Fruit fly (Drosophila melanogaster) whole organism, embryonic: ENCODE measurements around the gene MED28.

ENCODE experiments used
- Atf-2 ChIP-seq: fragments of 200-800 bp; sonication (Bioruptor generic); optimal IDR thresholded peaks from 2 replicates; lab custom pipeline; 2016; ENCODE audit warnings: missing biosample characterization, missing genetic modification characterization
- B-H1 ChIP-seq: fragments of 200-800 bp; sonication (Bioruptor generic); IDR thresholded peaks from 3 replicates; pipeline ENCODE4 v1.3.6; 2022; ENCODE audit warnings: missing biosample characterization, missing genetic modification characterization
- BEAF-32 ChIP-seq: fragments of 200-800 bp; sonication (Bioruptor generic); optimal IDR thresholded peaks from 3 replicates; lab custom pipeline; 2017; ENCODE audit warnings: missing biosample characterization, missing genetic modification characterization, mild to moderate bottlenecking, moderate library complexity, missing genetic modification reagents
- BtbVII ChIP-seq: fragments of 200-800 bp; sonication (Bioruptor generic); optimal IDR thresholded peaks from 3 replicates; lab custom pipeline; 2017; ENCODE audit warnings: missing biosample characterization, mild to moderate bottlenecking, missing genetic modification characterization
- CG12071 ChIP-seq: fragments of 200-800 bp; sonication (Bioruptor generic); optimal IDR thresholded peaks from 3 replicates; lab custom pipeline; 2018; ENCODE audit warnings: missing biosample characterization, mild to moderate bottlenecking, missing genetic modification characterization
- CG12769 ChIP-seq: fragments of 200-800 bp; sonication (Bioruptor generic); optimal IDR thresholded peaks from 2 replicates; lab custom pipeline; 2019; ENCODE audit warnings: missing biosample characterization, mild to moderate bottlenecking, missing genetic modification characterization, moderate library complexity
- CG13287 ChIP-seq: fragments of 200-800 bp; sonication (Bioruptor generic); IDR thresholded peaks from 2 replicates; pipeline ENCODE4 v1.3.6; 2022; ENCODE audit warnings: missing biosample characterization, missing genetic modification characterization; ENCODE audit not compliant: partially characterized antibody
- CG13424 ChIP-seq: fragments of 200-800 bp; sonication (Bioruptor generic); optimal IDR thresholded peaks from 2 replicates; lab custom pipeline; 2019; ENCODE audit warnings: missing biosample characterization, mild to moderate bottlenecking, missing genetic modification characterization, moderate library complexity
- CG1647 ChIP-seq: fragments of 200-800 bp; sonication (Bioruptor generic); optimal IDR thresholded peaks from 3 replicates; lab custom pipeline; 2016; ENCODE audit warnings: missing biosample characterization, missing genetic modification characterization
- CG17328 ChIP-seq: fragments of 200-800 bp; sonication (Bioruptor generic); IDR thresholded peaks from 2 replicates; pipeline ENCODE4 v1.3.6; 2022; ENCODE audit warnings: missing biosample characterization, missing genetic modification characterization
- CG17385 ChIP-seq: fragments of 200-800 bp; sonication (Bioruptor generic); optimal IDR thresholded peaks from 3 replicates; lab custom pipeline; 2018; ENCODE audit warnings: missing biosample characterization, mild to moderate bottlenecking, missing genetic modification characterization
- CG2129 ChIP-seq: fragments of 200-800 bp; sonication (Bioruptor generic); IDR thresholded peaks from 2 replicates; pipeline ENCODE4 v1.3.6; 2022; ENCODE audit warnings: missing biosample characterization, missing genetic modification characterization; ENCODE audit not compliant: partially characterized antibody
- CG3065 ChIP-seq: fragments of 200-800 bp; sonication (Bioruptor generic); optimal IDR thresholded peaks from 2 replicates; lab custom pipeline; 2016; ENCODE audit warnings: missing biosample characterization, missing genetic modification characterization
- CG5245 ChIP-seq: fragments of 200-800 bp; sonication (Bioruptor generic); optimal IDR thresholded peaks from 3 replicates; lab custom pipeline; 2016; ENCODE audit warnings: missing biosample characterization, missing genetic modification characterization
- CG6854 ChIP-seq: fragments of 200-800 bp; sonication (Bioruptor generic); optimal IDR thresholded peaks from 3 replicates; lab custom pipeline; 2017; ENCODE audit warnings: missing biosample characterization, mild to moderate bottlenecking, missing genetic modification characterization
- CG8290 ChIP-seq, 3 experiments: fragments of 200-800 bp; sonication (Bioruptor generic); optimal IDR thresholded peaks; 2 replicates each; lab custom pipeline; 2016 to 2019; ENCODE audit warnings: missing biosample characterization in 3 of 3, missing genetic modification characterization in 3 of 3, mild to moderate bottlenecking in 2 of 3, moderate library complexity in 1 of 3
- CG9215 ChIP-seq: fragments of 200-800 bp; sonication (Bioruptor generic); IDR thresholded peaks from 2 replicates; pipeline ENCODE4 v1.3.6; 2022; ENCODE audit warnings: missing biosample characterization, missing genetic modification characterization
- CG9609 ChIP-seq: fragments of 200-800 bp; sonication (Bioruptor generic); optimal IDR thresholded peaks from 3 replicates; lab custom pipeline; 2016; ENCODE audit warnings: missing biosample characterization, missing genetic modification characterization
- CkIIα-i1 ChIP-seq: fragments of 200-800 bp; sonication (Bioruptor generic); IDR thresholded peaks from 2 replicates; pipeline ENCODE4 v1.3.6; 2022; ENCODE audit warnings: missing biosample characterization, missing genetic modification characterization
- D ChIP-seq, 2 experiments: fragments of 200-800 bp in 1 of 2; fragments of >200 bp in 1 of 2; sonication (Bioruptor generic) in 1 of 2; optimal IDR thresholded peaks; 2 replicates in 1 of 2; 3 replicates in 1 of 2; lab custom pipeline; 2017; ENCODE audit warnings: mild to moderate bottlenecking in 1 of 2, missing biosample characterization in 1 of 2, missing genetic modification characterization in 1 of 2, missing genetic modification reagents in 1 of 2
- D19A ChIP-seq: fragments of 200-800 bp; optimal IDR thresholded peaks from 3 replicates; lab custom pipeline; 2019; ENCODE audit warnings: missing biosample characterization, mild to moderate bottlenecking, missing genetic modification characterization, moderate library complexity
- Dbx ChIP-seq: fragments of 200-800 bp; sonication (Bioruptor generic); IDR thresholded peaks from 3 replicates; pipeline ENCODE4 v1.3.6; 2022; ENCODE audit warnings: missing biosample characterization, missing genetic modification characterization
- Dek ChIP-seq: fragments of 200-800 bp; sonication (Bioruptor generic); optimal IDR thresholded peaks from 3 replicates; lab custom pipeline; 2019; ENCODE audit warnings: missing biosample characterization, mild to moderate bottlenecking, missing genetic modification characterization, moderate library complexity
- Dref ChIP-seq: fragments of 200-800 bp; sonication (Bioruptor generic); IDR thresholded peaks from 2 replicates; pipeline ENCODE4 v1.3.6; 2022; ENCODE audit warnings: missing biosample characterization, missing genetic modification characterization
- Fer3 ChIP-seq: fragments of 200-800 bp; sonication (Bioruptor generic); optimal IDR thresholded peaks from 2 replicates; lab custom pipeline; 2018; ENCODE audit warnings: missing biosample characterization, mild to moderate bottlenecking, missing genetic modification characterization, moderate library complexity
- Hr78 ChIP-seq, 2 experiments: fragments of 200-800 bp in 1 of 2; fragments of >200 bp in 1 of 2; sonication (Bioruptor generic) in 1 of 2; optimal IDR thresholded peaks; 2 replicates each; lab custom pipeline; 2017 to 2019; ENCODE audit warnings: missing biosample characterization in 2 of 2, missing genetic modification characterization in 2 of 2, mild to moderate bottlenecking in 1 of 2, moderate library complexity in 1 of 2
- Lhr ChIP-seq: fragments of 200-800 bp; sonication (Bioruptor generic); optimal IDR thresholded peaks from 3 replicates; lab custom pipeline; 2017; ENCODE audit warnings: mild to moderate bottlenecking, missing biosample characterization, missing genetic modification reagents, missing genetic modification characterization
- Meics ChIP-seq: fragments of 200-800 bp; sonication (Bioruptor generic); optimal IDR thresholded peaks from 2 replicates; lab custom pipeline; 2017; ENCODE audit warnings: missing biosample characterization, mild to moderate bottlenecking, missing genetic modification characterization
- Nf-YC ChIP-seq: fragments of 200-800 bp; optimal IDR thresholded peaks from 3 replicates; lab custom pipeline; 2019; ENCODE audit warnings: missing biosample characterization, mild to moderate bottlenecking, missing genetic modification characterization, moderate library complexity
- Ptx1 ChIP-seq: fragments of 200-800 bp; sonication (Bioruptor generic); IDR thresholded peaks from 2 replicates; pipeline ENCODE4 v1.3.6; 2022; ENCODE audit warnings: missing biosample characterization, missing genetic modification characterization
- Scr ChIP-seq: fragments of 200-800 bp; sonication (Bioruptor generic); IDR thresholded peaks from 2 replicates; pipeline ENCODE4 v1.3.6; 2022; ENCODE audit warnings: missing biosample characterization, missing genetic modification characterization; ENCODE audit not compliant: partially characterized antibody
- Sox102F ChIP-seq: fragments of 200-800 bp; sonication (Bioruptor generic); optimal IDR thresholded peaks from 2 replicates; lab custom pipeline; 2018; ENCODE audit warnings: missing biosample characterization, mild to moderate bottlenecking, missing genetic modification characterization, moderate library complexity
- Usf ChIP-seq: fragments of 200-800 bp; sonication (Bioruptor generic); optimal IDR thresholded peaks from 2 replicates; lab custom pipeline; 2017; ENCODE audit warnings: missing genotype, missing biosample characterization, missing genetic modification characterization
- bab2 ChIP-seq: fragments of 200-800 bp; sonication (Bioruptor generic); optimal IDR thresholded peaks from 2 replicates; lab custom pipeline; 2016; ENCODE audit warnings: missing biosample characterization, missing genetic modification characterization
- cad ChIP-seq: fragments of >200 bp; optimal IDR thresholded peaks from 2 replicates; lab custom pipeline; 2017; ENCODE audit warnings: missing biosample characterization, missing genetic modification characterization
- dysf ChIP-seq: fragments of 200-800 bp; sonication (Bioruptor generic); IDR thresholded peaks from 3 replicates; pipeline ENCODE4 v1.3.6; 2022; ENCODE audit warnings: missing biosample characterization, missing genetic modification characterization
- eve ChIP-seq, 2 experiments: fragments of >200 bp; optimal IDR thresholded peaks; 2 replicates each; lab custom pipeline; 2017; ENCODE audit warnings: missing biosample characterization in 2 of 2, missing genetic modification characterization in 2 of 2
- exex ChIP-seq: fragments of 200-800 bp; sonication (Bioruptor generic); optimal IDR thresholded peaks from 4 replicates; lab custom pipeline; 2018; ENCODE audit warnings: missing biosample characterization, mild to moderate bottlenecking, missing genetic modification characterization, moderate library complexity
- h ChIP-seq: fragments of >200 bp; optimal IDR thresholded peaks from 2 replicates; lab custom pipeline; 2017
- kay ChIP-seq: fragments of 200-800 bp; sonication (Bioruptor generic); optimal IDR thresholded peaks from 2 replicates; lab custom pipeline; 2016; ENCODE audit warnings: missing biosample characterization, missing genetic modification characterization
- lola ChIP-seq, 3 experiments: fragments of >200 bp in 2 of 3; fragments of 200-800 bp in 1 of 3; sonication (Bioruptor generic) in 1 of 3; optimal IDR thresholded peaks; 2 replicates each; lab custom pipeline; 2017 to 2019; ENCODE audit warnings: missing biosample characterization in 3 of 3, missing genetic modification characterization in 3 of 3, mild to moderate bottlenecking in 1 of 3, moderate library complexity in 1 of 3
- peb ChIP-seq: fragments of 200-800 bp; sonication (Bioruptor generic); IDR thresholded peaks from 2 replicates; pipeline ENCODE4 v1.3.6; 2022; ENCODE audit warnings: missing biosample characterization, missing genetic modification characterization
- repo ChIP-seq: fragments of 200-800 bp; sonication (Bioruptor generic); optimal IDR thresholded peaks from 2 replicates; lab custom pipeline; 2016; ENCODE audit warnings: missing biosample characterization, missing genetic modification characterization
- seq ChIP-seq: fragments of 200-800 bp; sonication (Bioruptor generic); IDR thresholded peaks from 2 replicates; pipeline ENCODE4 v1.3.6; 2022; ENCODE audit warnings: missing biosample characterization, missing genetic modification characterization
- sisA ChIP-seq: fragments of 200-800 bp; sonication (Bioruptor generic); IDR thresholded peaks from 2 replicates; pipeline ENCODE4 v1.3.6; 2022; ENCODE audit warnings: missing biosample characterization, missing genetic modification characterization
- tap ChIP-seq: fragments of 200-800 bp; optimal IDR thresholded peaks from 3 replicates; lab custom pipeline; 2019; ENCODE audit warnings: missing biosample characterization, mild to moderate bottlenecking, missing genetic modification characterization, moderate library complexity
- tio ChIP-seq: fragments of 200-800 bp; sonication (Bioruptor generic); optimal IDR thresholded peaks from 2 replicates; lab custom pipeline; 2017; ENCODE audit warnings: missing biosample characterization, missing genetic modification characterization, inconsistent platforms
- twi ChIP-seq: fragments of 200-800 bp; optimal IDR thresholded peaks from 2 replicates; lab custom pipeline; 2019; ENCODE audit warnings: missing biosample characterization, mild to moderate bottlenecking, missing genetic modification characterization, moderate library complexity
- vfl ChIP-seq: fragments of 200-800 bp; sonication (Bioruptor generic); optimal IDR thresholded peaks from 2 replicates; lab custom pipeline; 2016; ENCODE audit warnings: missing biosample characterization, missing genetic modification characterization

MED28 gene

DNA sequence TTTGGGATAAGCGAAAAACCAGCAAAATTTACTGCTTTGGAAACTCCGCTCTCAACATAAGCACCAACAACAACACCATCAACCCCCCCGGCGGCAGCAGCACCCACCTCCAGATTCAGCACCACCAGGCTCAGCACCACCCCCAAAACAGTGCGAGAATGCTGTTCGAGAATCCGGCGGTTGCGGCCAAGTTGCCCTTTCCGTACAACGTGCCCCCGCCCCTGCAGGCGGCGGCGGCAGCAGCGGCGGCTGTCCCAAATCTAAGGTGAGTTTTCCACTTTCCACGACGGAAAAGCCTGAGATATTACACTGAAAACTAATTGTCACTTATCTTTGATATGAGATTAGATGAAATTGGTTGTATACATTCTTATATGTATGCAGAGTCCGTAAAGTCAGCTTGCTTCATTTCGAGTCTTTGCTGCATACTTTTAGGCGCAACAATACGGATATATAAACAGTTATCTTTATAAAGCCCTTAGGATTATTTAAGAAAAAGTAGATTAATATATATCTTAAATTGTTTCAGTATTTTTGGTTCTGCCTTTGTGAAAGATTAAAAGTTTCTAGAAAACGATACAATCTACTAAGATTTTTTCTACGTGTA lies 42.8 kb downstream of the MED28 start (continued):
- TF ChIP-seq Atf-2, result no peak
- TF ChIP-seq vfl (GFP tag; lab: Kevin White, UChicago), result no peak
- no peak for TF ChIP-seq Nf-YC (tag; lab: Kevin White, UChicago)
- TF ChIP-seq CG12769 (tag; lab: Kevin White, UChicago), result no peak
- TF ChIP-seq repo, result no peak
- no peak for TF ChIP-seq Dek (tag; lab: Kevin White, UChicago)
- TF ChIP-seq dysf (GFP tag; lab: Robert Waterston, UW), result no peak
- TF ChIP-seq kay (GFP tag; lab: Kevin White, UChicago), result no peak
- no peak for TF ChIP-seq Dbx (GFP tag; lab: Robert Waterston, UW)
- TF ChIP-seq Fer3 (tag; lab: Kevin White, UChicago), result peak; percentile 14
- peak; percentile 1 for TF ChIP-seq BtbVII (GFP tag; lab: Kevin White, UChicago)
- peak in 1 of 3 experiments; percentile 17 for TF ChIP-seq lola (GFP tag; optimal IDR thresholded peaks at IDR 0.05; lab: Kevin White, UChicago)
- no peak for TF ChIP-seq peb (GFP tag; lab: Robert Waterston, UW)
- no peak for TF ChIP-seq cad (GFP tag; lab: Kevin White, UChicago)
- TF ChIP-seq CG3065 (GFP tag; lab: Kevin White, UChicago), result no peak
- 0 out of 2 replicates have a peak, but pooled peaks have one; percentile 7 for TF ChIP-seq Ptx1
- TF ChIP-seq CG12071 (GFP tag; lab: Kevin White, UChicago), result no peak
- TF ChIP-seq CG2129, result no peak
- no peak for TF ChIP-seq twi (tag; lab: Kevin White, UChicago)
- peak; percentile 26 for TF ChIP-seq Meics (GFP tag; lab: Kevin White, UChicago)
- 0 out of 2 replicates have a peak, but pooled peaks have one; percentile 12 for TF ChIP-seq CG17328 (GFP tag; lab: Robert Waterston, UW)
- TF ChIP-seq bab2 (GFP tag; lab: Kevin White, UChicago), result no peak
- no peak for TF ChIP-seq CG1647 (GFP tag; lab: Kevin White, UChicago)
- peak; percentile 45 for TF ChIP-seq tio (GFP tag; lab: Kevin White, UChicago)
- TF ChIP-seq CG9609 (GFP tag; lab: Kevin White, UChicago), result no peak
- TF ChIP-seq B-H1 (GFP tag; lab: Robert Waterston, UW), result no peak
- TF ChIP-seq eve (GFP tag; optimal IDR thresholded peaks at IDR 0.05; lab: Kevin White, UChicago), result peak in 1 of 2 experiments; percentile 39
- no peak for TF ChIP-seq CG13287 (GFP tag; lab: Robert Waterston, UW)
- no peak for TF ChIP-seq h (lab: Kevin White, UChicago)
- TF ChIP-seq CG17385 (GFP tag; lab: Kevin White, UChicago), result peak; percentile 2
- TF ChIP-seq D (optimal IDR thresholded peaks at IDR 0.05; lab: Kevin White, UChicago), result no peak
- no peak for TF ChIP-seq D (GFP tag; optimal IDR thresholded peaks at IDR 0.05; lab: Kevin White, UChicago)
- TF ChIP-seq Lhr, result no peak
- TF ChIP-seq CG9215 (GFP tag; lab: Robert Waterston, UW), result no peak
- TF ChIP-seq seq (GFP tag; lab: Robert Waterston, UW), result no peak
- TF ChIP-seq sisA (GFP tag; lab: Robert Waterston, UW), result no peak
- TF ChIP-seq Sox102F (GFP tag; lab: Kevin White, UChicago), result peak; percentile 34
- TF ChIP-seq CG13424 (tag; lab: Kevin White, UChicago), result peak; percentile 25
- no peak for TF ChIP-seq CkIIα-i1 (GFP tag; lab: Robert Waterston, UW)
- no peak for TF ChIP-seq CG6854
- no peak for TF ChIP-seq exex (tag; lab: Kevin White, UChicago)
- TF ChIP-seq D19A, result peak; percentile 15
- TF ChIP-seq Usf (GFP tag; lab: Kevin White, UChicago), result no peak
- TF ChIP-seq CG8290 (GFP tag; optimal IDR thresholded peaks at IDR 0.05; lab: Kevin White, UChicago), result peak; percentile 11
- TF ChIP-seq CG8290 (tag; optimal IDR thresholded peaks at IDR 0.05; lab: Kevin White, UChicago), result peak; percentile 22 to 65
- TF ChIP-seq CG5245 (GFP tag; lab: Kevin White, UChicago), result no peak
- no peak for TF ChIP-seq Scr (GFP tag; lab: Robert Waterston, UW)
- no peak for TF ChIP-seq BEAF-32 (GFP tag; lab: Kevin White, UChicago)
- no peak for TF ChIP-seq tap (tag; lab: Kevin White, UChicago)
- no peak for TF ChIP-seq Dref
- no peak for TF ChIP-seq Hr78 (GFP tag; optimal IDR thresholded peaks at IDR 0.05; lab: Kevin White, UChicago)
